Fruit fly (Drosophila melanogaster) whole organism, embryonic: ENCODE results near the gene Spec2.

ENCODE experiments used
- ATbp ChIP-seq: fragments of 200-800 bp; sonication (Bioruptor generic); optimal IDR thresholded peaks from 2 replicates; lab custom pipeline; 2017; ENCODE audit warnings: missing biosample characterization, mild to moderate bottlenecking, missing genetic modification characterization, missing genetic modification reagents
- BEAF-32 ChIP-seq: fragments of 200-800 bp; sonication (Bioruptor generic); optimal IDR thresholded peaks from 3 replicates; lab custom pipeline; 2017; ENCODE audit warnings: missing biosample characterization, missing genetic modification characterization, mild to moderate bottlenecking, moderate library complexity, missing genetic modification reagents
- CG10274 ChIP-seq: fragments of 200-800 bp; sonication (Bioruptor generic); optimal IDR thresholded peaks from 3 replicates; lab custom pipeline; 2017; ENCODE audit warnings: missing biosample characterization, mild to moderate bottlenecking, missing genetic modification characterization
- CG10321 ChIP-seq: fragments of 200-800 bp; sonication (Bioruptor generic); IDR thresholded peaks from 2 replicates; pipeline ENCODE4 v1.3.6; 2022; ENCODE audit warnings: missing biosample characterization, missing genetic modification characterization
- CG11695 ChIP-seq: fragments of 200-800 bp; sonication (Bioruptor generic); IDR thresholded peaks from 3 replicates; pipeline ENCODE4 v1.3.6; 2022; ENCODE audit warnings: missing biosample characterization, missing genetic modification characterization
- CG13624 ChIP-seq: fragments of 200-800 bp; sonication (Bioruptor generic); optimal IDR thresholded peaks from 2 replicates; lab custom pipeline; 2016; ENCODE audit warnings: missing biosample characterization, missing genetic modification characterization
- CG14667 ChIP-seq: fragments of 200-800 bp; sonication (Bioruptor generic); IDR thresholded peaks from 2 replicates; pipeline ENCODE4 v1.3.6; 2022; ENCODE audit warnings: missing biosample characterization, missing genetic modification characterization
- CG15011 ChIP-seq: fragments of 200-800 bp; sonication (Bioruptor generic); optimal IDR thresholded peaks from 3 replicates; lab custom pipeline; 2018; ENCODE audit warnings: missing biosample characterization, mild to moderate bottlenecking, missing genetic modification characterization
- CG1647 ChIP-seq: fragments of 200-800 bp; sonication (Bioruptor generic); optimal IDR thresholded peaks from 3 replicates; lab custom pipeline; 2016; ENCODE audit warnings: missing biosample characterization, missing genetic modification characterization
- CG17385 ChIP-seq: fragments of 200-800 bp; sonication (Bioruptor generic); optimal IDR thresholded peaks from 3 replicates; lab custom pipeline; 2018; ENCODE audit warnings: missing biosample characterization, mild to moderate bottlenecking, missing genetic modification characterization
- CG1832 ChIP-seq: fragments of 200-800 bp; sonication (Bioruptor generic); optimal IDR thresholded peaks from 2 replicates; lab custom pipeline; 2017; ENCODE audit warnings: missing biosample characterization, mild to moderate bottlenecking, missing genetic modification characterization, inconsistent platforms
- CG2129 ChIP-seq: fragments of 200-800 bp; sonication (Bioruptor generic); IDR thresholded peaks from 2 replicates; pipeline ENCODE4 v1.3.6; 2022; ENCODE audit warnings: missing biosample characterization, missing genetic modification characterization; ENCODE audit not compliant: partially characterized antibody
- CG3163 ChIP-seq: fragments of 200-800 bp; sonication (Bioruptor generic); optimal IDR thresholded peaks from 3 replicates; lab custom pipeline; 2016; ENCODE audit warnings: missing biosample characterization, missing genetic modification characterization
- CG33557 ChIP-seq: fragments of 200-800 bp; sonication (Bioruptor generic); optimal IDR thresholded peaks from 2 replicates; lab custom pipeline; 2019; ENCODE audit warnings: missing biosample characterization, mild to moderate bottlenecking, missing genetic modification characterization, moderate library complexity
- CG34224 ChIP-seq: fragments of 200-800 bp; sonication (Bioruptor generic); IDR thresholded peaks from 3 replicates; pipeline ENCODE4 v1.3.6; 2022; ENCODE audit warnings: missing biosample characterization, missing genetic modification characterization; ENCODE audit not compliant: partially characterized antibody
- CG34376 ChIP-seq: fragments of 200-800 bp; sonication (Bioruptor generic); optimal IDR thresholded peaks from 2 replicates; lab custom pipeline; 2018; ENCODE audit warnings: missing biosample characterization, mild to moderate bottlenecking, missing genetic modification characterization
- CG4617 ChIP-seq: fragments of 200-800 bp; sonication (Bioruptor generic); optimal IDR thresholded peaks from 3 replicates; lab custom pipeline; 2016; ENCODE audit warnings: missing biosample characterization, missing genetic modification characterization, borderline replicate concordance
- CG7786 ChIP-seq: fragments of 200-800 bp; sonication (Bioruptor generic); optimal IDR thresholded peaks from 2 replicates; lab custom pipeline; 2016; ENCODE audit warnings: missing biosample characterization, missing genetic modification characterization
- CG7839 ChIP-seq: fragments of 200-800 bp; sonication (Bioruptor generic); optimal IDR thresholded peaks from 3 replicates; lab custom pipeline; 2018; ENCODE audit warnings: missing biosample characterization, mild to moderate bottlenecking, missing genetic modification characterization, moderate library complexity
- CG7928 ChIP-seq: fragments of 200-800 bp; sonication (Bioruptor generic); optimal IDR thresholded peaks from 2 replicates; lab custom pipeline; 2017; ENCODE audit warnings: missing biosample characterization, mild to moderate bottlenecking, missing genetic modification characterization
- CG9727 ChIP-seq: fragments of 200-800 bp; sonication (Bioruptor generic); optimal IDR thresholded peaks from 3 replicates; lab custom pipeline; 2017; ENCODE audit warnings: missing biosample characterization, mild to moderate bottlenecking, missing genetic modification characterization
- CG9876 ChIP-seq: fragments of 200-800 bp; sonication (Bioruptor generic); optimal IDR thresholded peaks from 2 replicates; lab custom pipeline; 2016; ENCODE audit warnings: missing biosample characterization, missing genetic modification characterization
- Dad ChIP-seq: fragments of 200-800 bp; sonication (Bioruptor generic); optimal IDR thresholded peaks from 3 replicates; lab custom pipeline; 2016; ENCODE audit warnings: missing biosample characterization, missing genetic modification characterization
- Eip74EF ChIP-seq, 2 experiments: fragments of 200-800 bp in 1 of 2; fragments of >200 bp in 1 of 2; sonication (Bioruptor generic) in 1 of 2; optimal IDR thresholded peaks; 2 replicates each; lab custom pipeline; 2017 to 2019; ENCODE audit warnings: missing biosample characterization in 2 of 2, missing genetic modification characterization in 2 of 2, mild to moderate bottlenecking in 1 of 2, moderate library complexity in 1 of 2
- Ets97D ChIP-seq: fragments of 200-800 bp; sonication (Bioruptor generic); optimal IDR thresholded peaks from 3 replicates; lab custom pipeline; 2016; ENCODE audit warnings: missing biosample characterization, missing genetic modification characterization
- Fer1 ChIP-seq: fragments of 200-800 bp; sonication (Bioruptor generic); optimal IDR thresholded peaks from 2 replicates; lab custom pipeline; 2017; ENCODE audit warnings: missing biosample characterization, mild to moderate bottlenecking, missing genetic modification characterization
- GATAe ChIP-seq: fragments of 200-800 bp; sonication (Bioruptor generic); conservative IDR thresholded peaks from 2 replicates; pipeline ENCODE4 v1.3.6; 2022; ENCODE audit warnings: missing biosample characterization, missing genetic modification characterization
- Hmx ChIP-seq: fragments of 200-800 bp; sonication (Bioruptor generic); optimal IDR thresholded peaks from 2 replicates; lab custom pipeline; 2016; ENCODE audit warnings: missing biosample characterization, missing genetic modification characterization
- Hr39 ChIP-seq: fragments of >200 bp; optimal IDR thresholded peaks from 2 replicates; lab custom pipeline; 2017
- Lhr ChIP-seq: fragments of 200-800 bp; sonication (Bioruptor generic); optimal IDR thresholded peaks from 3 replicates; lab custom pipeline; 2017; ENCODE audit warnings: mild to moderate bottlenecking, missing biosample characterization, missing genetic modification reagents, missing genetic modification characterization
- Mes4 ChIP-seq: fragments of 200-800 bp; sonication (Bioruptor generic); optimal IDR thresholded peaks from 2 replicates; lab custom pipeline; 2016; ENCODE audit warnings: missing biosample characterization, missing genetic modification characterization
- NC2α ChIP-seq: fragments of 200-800 bp; sonication (Bioruptor generic); optimal IDR thresholded peaks from 2 replicates; lab custom pipeline; 2016; ENCODE audit warnings: missing biosample characterization, missing genetic modification characterization
- Tbp ChIP-seq: fragments of >200 bp; optimal IDR thresholded peaks from 2 replicates; lab custom pipeline; 2018; ENCODE audit warnings: missing biosample characterization, missing genetic modification characterization
- Trl ChIP-seq, 3 experiments: fragments of >200 bp in 2 of 3; fragments of 200-800 bp in 1 of 3; sonication (Bioruptor generic) in 1 of 3; optimal IDR thresholded peaks; 2 replicates in 1 of 3; 3 replicates in 2 of 3; lab custom pipeline; 2016 to 2017; ENCODE audit warnings: missing biosample characterization in 1 of 3, missing genetic modification characterization in 1 of 3
- Usf ChIP-seq: fragments of 200-800 bp; sonication (Bioruptor generic); optimal IDR thresholded peaks from 2 replicates; lab custom pipeline; 2017; ENCODE audit warnings: missing genotype, missing biosample characterization, missing genetic modification characterization
- ab ChIP-seq: fragments of 200-800 bp; sonication (Bioruptor generic); optimal IDR thresholded peaks from 2 replicates; lab custom pipeline; 2016; ENCODE audit warnings: missing biosample characterization, missing genetic modification characterization
- aop ChIP-seq: fragments of 200-800 bp; sonication (Bioruptor generic); IDR thresholded peaks from 2 replicates; pipeline ENCODE4 v1.3.6; 2022; ENCODE audit warnings: missing biosample characterization, missing genetic modification characterization
- az2 ChIP-seq: fragments of 200-800 bp; sonication (Bioruptor generic); optimal IDR thresholded peaks from 3 replicates; lab custom pipeline; 2016; ENCODE audit warnings: missing biosample characterization, missing genetic modification characterization
- bowl ChIP-seq: fragments of 200-800 bp; sonication (Bioruptor generic); IDR thresholded peaks from 2 replicates; pipeline ENCODE4 v1.3.6; 2022; ENCODE audit warnings: missing biosample characterization, missing genetic modification characterization
- bsh ChIP-seq, 2 experiments: fragments of 200-800 bp; sonication (Bioruptor generic); optimal IDR thresholded peaks; 2 replicates each; lab custom pipeline; 2017 to 2018; ENCODE audit warnings: mild to moderate bottlenecking in 2 of 2, missing biosample characterization in 2 of 2, missing genetic modification characterization in 2 of 2, moderate library complexity in 1 of 2
- chif ChIP-seq, 2 experiments: fragments of 200-800 bp; sonication (Bioruptor generic); optimal IDR thresholded peaks; 3 replicates each; lab custom pipeline; 2016; ENCODE audit warnings: missing biosample characterization in 2 of 2, missing genetic modification characterization in 2 of 2
- cwo ChIP-seq: fragments of 200-800 bp; sonication (Bioruptor generic); optimal IDR thresholded peaks from 3 replicates; lab custom pipeline; 2017; ENCODE audit warnings: missing biosample characterization, missing genetic modification characterization, mild to moderate bottlenecking, moderate library complexity, missing genetic modification reagents
- eve ChIP-seq, 2 experiments: fragments of >200 bp; optimal IDR thresholded peaks; 2 replicates each; lab custom pipeline; 2017; ENCODE audit warnings: missing biosample characterization in 2 of 2, missing genetic modification characterization in 2 of 2
- fd102C ChIP-seq: fragments of 200-800 bp; sonication (Bioruptor generic); optimal IDR thresholded peaks from 2 replicates; lab custom pipeline; 2018; ENCODE audit warnings: missing biosample characterization, mild to moderate bottlenecking, missing genetic modification characterization, moderate library complexity
- gfzf ChIP-seq: fragments of 200-800 bp; sonication (Bioruptor generic); optimal IDR thresholded peaks from 2 replicates; lab custom pipeline; 2016; ENCODE audit warnings: missing biosample characterization, mild to moderate bottlenecking, missing genetic modification characterization, moderate library complexity
- h ChIP-seq: fragments of >200 bp; optimal IDR thresholded peaks from 2 replicates; lab custom pipeline; 2017
- nmo ChIP-seq: fragments of 200-800 bp; sonication (Bioruptor generic); optimal IDR thresholded peaks from 2 replicates; lab custom pipeline; 2018; ENCODE audit warnings: missing biosample characterization, mild to moderate bottlenecking, missing genetic modification characterization, moderate library complexity
- ranshi ChIP-seq: fragments of 200-800 bp; sonication (Bioruptor generic); IDR thresholded peaks from 2 replicates; pipeline ENCODE4 v1.3.6; 2022; ENCODE audit warnings: missing biosample characterization, missing genetic modification characterization
- salm ChIP-seq: fragments of 200-800 bp; sonication (Bioruptor generic); optimal IDR thresholded peaks from 2 replicates; lab custom pipeline; 2018; ENCODE audit warnings: missing biosample characterization, mild to moderate bottlenecking, missing genetic modification characterization
- sd ChIP-seq: fragments of 200-800 bp; sonication (Bioruptor generic); optimal IDR thresholded peaks from 3 replicates; lab custom pipeline; 2018; ENCODE audit warnings: missing biosample characterization, mild to moderate bottlenecking, missing genetic modification characterization, moderate library complexity

The Spec2 gene

DNA sequence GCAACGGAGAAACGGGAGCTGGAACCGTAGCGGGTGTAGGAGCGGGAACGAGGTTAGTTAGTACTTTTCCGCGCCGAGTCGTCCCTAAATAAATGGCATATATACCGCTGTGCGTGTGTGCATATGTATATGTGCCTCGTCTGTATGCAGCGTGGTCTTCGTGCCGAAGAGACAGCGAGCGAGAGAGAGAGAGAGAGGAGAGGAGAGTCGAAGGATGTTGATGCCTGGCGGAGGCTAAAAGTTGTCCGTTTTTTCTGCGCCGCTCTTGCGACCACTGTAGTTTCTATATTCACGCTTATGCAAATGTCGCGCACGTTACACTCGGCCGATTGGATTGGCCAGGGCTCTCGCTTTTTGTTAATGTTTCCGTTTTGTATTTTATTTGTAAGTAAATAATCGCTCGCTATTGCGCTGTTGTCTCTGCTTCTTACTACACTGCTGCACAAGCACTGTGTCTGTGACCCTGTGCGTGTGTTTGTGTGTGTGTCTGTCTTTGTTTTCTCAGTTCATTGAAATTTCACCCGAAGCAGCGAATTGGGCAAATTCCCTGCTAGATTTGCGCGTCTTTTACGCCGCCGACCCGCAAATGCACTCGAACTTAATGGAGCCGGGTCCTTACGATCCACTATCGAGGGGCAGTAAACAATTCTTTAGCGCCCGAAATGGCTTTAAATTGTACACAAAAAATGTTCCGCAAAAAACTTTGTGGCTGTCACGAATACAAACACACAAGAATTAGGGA is 11.4 kb downstream of the Spec2 start, which contains the start of gene Rga (continued):
- TF ChIP-seq Usf (no peak), CG9727 (GFP tag; lab: Kevin White, UChicago) (peak; percentile 42), CG10321 (GFP tag; lab: Robert Waterston, UW) (no peak), ab (GFP tag; lab: Kevin White, UChicago) (no peak), CG33557 (GFP tag; lab: Kevin White, UChicago) (no peak), CG34224 (no peak), bowl (GFP tag; lab: Robert Waterston, UW) (no peak), Fer1 (GFP tag; lab: Kevin White, UChicago) (peak; percentile 20), az2 (GFP tag; lab: Kevin White, UChicago) (no peak), bsh (GFP tag; optimal IDR thresholded peaks at IDR 0.05; lab: Kevin White, UChicago) (no peak), BEAF-32 (no peak), NC2α (GFP tag; lab: Kevin White, UChicago) (no peak), Tbp (GFP tag; lab: Kevin White, UChicago) (no peak), CG7786 (GFP tag; lab: Kevin White, UChicago) (no peak), CG17385 (GFP tag; lab: Kevin White, UChicago) (peak; percentile 95), CG10274 (GFP tag; lab: Kevin White, UChicago) (no peak), gfzf (GFP tag; lab: Kevin White, UChicago) (no peak), CG15011 (GFP tag; lab: Kevin White, UChicago) (no peak), Trl (optimal IDR thresholded peaks at IDR 0.05; lab: Kevin White, UChicago) (peak; percentile 78 to 81), Trl (GFP tag; optimal IDR thresholded peaks at IDR 0.05; lab: Kevin White, UChicago) (no peak), salm (no peak), Ets97D (GFP tag; lab: Kevin White, UChicago) (no peak), Lhr (GFP tag; lab: Kevin White, UChicago) (no peak), CG4617 (GFP tag; lab: Kevin White, UChicago) (no peak), CG7839 (tag; lab: Kevin White, UChicago) (no peak), aop (no peak), CG3163 (no peak), chif (GFP tag; optimal IDR thresholded peaks at IDR 0.05; lab: Kevin White, UChicago) (no peak), CG9876 (GFP tag; lab: Kevin White, UChicago) (no peak), Mes4 (no peak), Hmx (GFP tag; lab: Kevin White, UChicago) (no peak), CG2129 (GFP tag; lab: Robert Waterston, UW) (no peak), CG13624 (GFP tag; lab: Kevin White, UChicago) (peak; percentile 21), CG11695 (peak; percentile 79), CG7928 (GFP tag; lab: Kevin White, UChicago) (no peak), Eip74EF (GFP tag; optimal IDR thresholded peaks at IDR 0.05; lab: Kevin White, UChicago) (no peak), ranshi (GFP tag; lab: Robert Waterston, UW) (no peak), CG34376 (no peak), Hr39 (no peak), eve (GFP tag; optimal IDR thresholded peaks at IDR 0.05; lab: Kevin White, UChicago) (no peak), h (no peak), CG1647 (GFP tag; lab: Kevin White, UChicago) (no peak), cwo (no peak), nmo (no peak), fd102C (GFP tag; lab: Kevin White, UChicago) (no peak), GATAe (no peak), CG1832 (GFP tag; lab: Kevin White, UChicago) (peak; percentile 56), CG14667 (GFP tag; lab: Robert Waterston, UW) (no peak), ATbp (no peak), sd (tag; lab: Kevin White, UChicago) (no peak), Dad (no peak)
